Fruit fly (Drosophila melanogaster) whole organism, embryonic: ENCODE data around the gene pyx.

Source experiments
- B-H2 ChIP-seq: fragments of 200-800 bp; sonication (Bioruptor generic); optimal IDR thresholded peaks from 2 replicates; lab custom pipeline; 2018; ENCODE audit warnings: missing biosample characterization, mild to moderate bottlenecking, missing genetic modification characterization
- BtbVII ChIP-seq: fragments of 200-800 bp; sonication (Bioruptor generic); optimal IDR thresholded peaks from 3 replicates; lab custom pipeline; 2017; ENCODE audit warnings: missing biosample characterization, mild to moderate bottlenecking, missing genetic modification characterization
- CG12299 ChIP-seq: fragments of 200-800 bp; sonication (Bioruptor generic); optimal IDR thresholded peaks from 2 replicates; lab custom pipeline; 2018; ENCODE audit warnings: missing biosample characterization, mild to moderate bottlenecking, missing genetic modification characterization
- CG13287 ChIP-seq: fragments of 200-800 bp; sonication (Bioruptor generic); IDR thresholded peaks from 2 replicates; pipeline ENCODE4 v1.3.6; 2022; ENCODE audit warnings: missing biosample characterization, missing genetic modification characterization; ENCODE audit not compliant: partially characterized antibody
- CG15479 ChIP-seq: fragments of 200-800 bp; sonication (Bioruptor generic); optimal IDR thresholded peaks from 3 replicates; lab custom pipeline; 2019; ENCODE audit warnings: missing biosample characterization, mild to moderate bottlenecking, missing genetic modification characterization, moderate library complexity
- CG17802 ChIP-seq: fragments of 200-800 bp; sonication (Bioruptor generic); optimal IDR thresholded peaks from 2 replicates; lab custom pipeline; 2018; ENCODE audit warnings: missing biosample characterization, mild to moderate bottlenecking, missing genetic modification characterization, moderate library complexity
- CG2116 ChIP-seq: fragments of 200-800 bp; sonication (Bioruptor generic); optimal IDR thresholded peaks from 3 replicates; lab custom pipeline; 2018; ENCODE audit warnings: missing biosample characterization, mild to moderate bottlenecking, missing genetic modification characterization
- CG2199 ChIP-seq: fragments of 200-800 bp; sonication (Bioruptor generic); IDR thresholded peaks from 3 replicates; pipeline ENCODE4 v1.3.6; 2022; ENCODE audit warnings: missing biosample characterization, missing genetic modification characterization
- CG2875 ChIP-seq: fragments of 200-800 bp; sonication (Bioruptor generic); optimal IDR thresholded peaks from 2 replicates; lab custom pipeline; 2017; ENCODE audit warnings: missing biosample characterization, mild to moderate bottlenecking, missing genetic modification characterization, missing genetic modification reagents
- CG31365 ChIP-seq: fragments of 200-800 bp; sonication (Bioruptor generic); optimal IDR thresholded peaks from 2 replicates; lab custom pipeline; 2018; ENCODE audit warnings: missing biosample characterization, mild to moderate bottlenecking, missing genetic modification characterization
- CG32767 ChIP-seq: fragments of 200-800 bp; sonication (Bioruptor generic); IDR thresholded peaks from 2 replicates; pipeline ENCODE4 v1.3.6; 2022; ENCODE audit warnings: missing biosample characterization, missing genetic modification characterization
- CG34376 ChIP-seq: fragments of 200-800 bp; sonication (Bioruptor generic); optimal IDR thresholded peaks from 2 replicates; lab custom pipeline; 2018; ENCODE audit warnings: missing biosample characterization, mild to moderate bottlenecking, missing genetic modification characterization
- CG7357 ChIP-seq: fragments of 200-800 bp; sonication (Bioruptor generic); IDR thresholded peaks from 3 replicates; pipeline ENCODE4 v1.3.6; 2022; ENCODE audit warnings: missing biosample characterization, missing genetic modification characterization
- Camta ChIP-seq: fragments of 200-800 bp; sonication (Bioruptor generic); optimal IDR thresholded peaks from 2 replicates; lab custom pipeline; 2016; ENCODE audit warnings: missing biosample characterization, missing genetic modification characterization
- CrebB ChIP-seq: fragments of 200-800 bp; sonication (Bioruptor generic); optimal IDR thresholded peaks from 3 replicates; lab custom pipeline; 2018; ENCODE audit warnings: missing biosample characterization, mild to moderate bottlenecking, missing genetic modification characterization
- GATAe ChIP-seq: fragments of 200-800 bp; sonication (Bioruptor generic); conservative IDR thresholded peaks from 2 replicates; pipeline ENCODE4 v1.3.6; 2022; ENCODE audit warnings: missing biosample characterization, missing genetic modification characterization
- Gug ChIP-seq: fragments of 200-800 bp; sonication (Bioruptor generic); IDR thresholded peaks from 4 replicates; pipeline ENCODE4 v1.3.6; 2022; ENCODE audit warnings: missing biosample characterization, missing genetic modification characterization
- HLH4C ChIP-seq: fragments of 200-800 bp; sonication (Bioruptor generic); IDR thresholded peaks from 3 replicates; pipeline ENCODE4 v1.3.6; 2022; ENCODE audit warnings: missing biosample characterization, missing genetic modification characterization; ENCODE audit not compliant: partially characterized antibody
- Nf-YA ChIP-seq: fragments of 200-800 bp; sonication (Bioruptor generic); IDR thresholded peaks from 2 replicates; pipeline ENCODE4 v1.3.6; 2022; ENCODE audit warnings: missing biosample characterization, missing genetic modification characterization
- Pdp1 ChIP-seq, 2 experiments: fragments of 200-800 bp; sonication (Bioruptor generic); optimal IDR thresholded peaks; 3 replicates each; lab custom pipeline; 2016; ENCODE audit warnings: missing biosample characterization in 2 of 2, missing genetic modification characterization in 2 of 2, mild to moderate bottlenecking in 1 of 2, moderate library complexity in 1 of 2
- chinmo ChIP-seq: fragments of 200-800 bp; sonication (Bioruptor generic); IDR thresholded peaks from 4 replicates; pipeline ENCODE4 v1.3.6; 2022; ENCODE audit warnings: missing biosample characterization, missing genetic modification characterization; ENCODE audit not compliant: partially characterized antibody
- corto ChIP-seq: fragments of 200-800 bp; sonication (Bioruptor generic); optimal IDR thresholded peaks from 2 replicates; lab custom pipeline; 2016; ENCODE audit warnings: missing biosample characterization, mild to moderate bottlenecking, missing genetic modification characterization, moderate library complexity
- dan ChIP-seq: fragments of 200-800 bp; sonication (Bioruptor generic); IDR thresholded peaks from 2 replicates; pipeline ENCODE4 v1.3.6; 2022; ENCODE audit warnings: missing biosample characterization, missing genetic modification characterization
- hkb ChIP-seq, 2 experiments: fragments of 200-800 bp in 1 of 2; fragments of >200 bp in 1 of 2; sonication (Bioruptor generic) in 1 of 2; IDR thresholded peaks in 1 of 2; optimal IDR thresholded peaks in 1 of 2; 2 replicates each; pipeline versions ENCODE4 v1.3.6 to Lab custom; 2017 to 2022; ENCODE audit warnings: missing biosample characterization in 1 of 2, missing genetic modification characterization in 1 of 2
- lbe ChIP-seq: fragments of 200-800 bp; sonication (Bioruptor generic); optimal IDR thresholded peaks from 2 replicates; lab custom pipeline; 2016; ENCODE audit warnings: missing biosample characterization, mild to moderate bottlenecking, missing genetic modification characterization
- lmd ChIP-seq: fragments of 200-800 bp; sonication (Bioruptor generic); IDR thresholded peaks from 2 replicates; pipeline ENCODE4 v1.3.6; 2022; ENCODE audit warnings: missing biosample characterization, missing genetic modification characterization
- org-1 ChIP-seq: fragments of 200-800 bp; sonication (Bioruptor generic); optimal IDR thresholded peaks from 2 replicates; lab custom pipeline; 2017; ENCODE audit warnings: missing biosample characterization, missing genetic modification characterization
- p53 ChIP-seq: fragments of 200-800 bp; sonication (Bioruptor generic); optimal IDR thresholded peaks from 2 replicates; lab custom pipeline; 2016; ENCODE audit warnings: missing biosample characterization, missing genetic modification characterization
- pfk ChIP-seq: fragments of 200-800 bp; sonication (Bioruptor generic); optimal IDR thresholded peaks from 2 replicates; lab custom pipeline; 2018; ENCODE audit warnings: missing biosample characterization, mild to moderate bottlenecking, missing genetic modification characterization, moderate library complexity
- slp2 ChIP-seq: fragments of 200-800 bp; sonication (Bioruptor generic); optimal IDR thresholded peaks from 2 replicates; lab custom pipeline; 2016; ENCODE audit warnings: missing biosample characterization, missing genetic modification characterization
- sqz ChIP-seq: fragments of 200-800 bp; sonication (Bioruptor generic); optimal IDR thresholded peaks from 3 replicates; lab custom pipeline; 2018; ENCODE audit warnings: missing biosample characterization, mild to moderate bottlenecking, missing genetic modification characterization
- vvl ChIP-seq: fragments of 200-800 bp; sonication (Bioruptor generic); IDR thresholded peaks from 2 replicates; pipeline ENCODE4 v1.3.6; 2022; ENCODE audit warnings: missing biosample characterization, missing genetic modification characterization
- z ChIP-seq: fragments of 200-800 bp; sonication (Bioruptor generic); IDR thresholded peaks from 3 replicates; pipeline ENCODE4 v1.3.6; 2022; ENCODE audit warnings: missing biosample characterization, missing genetic modification characterization

Gene pyx

dm6 chr3L:232267-232666 is 9.4 kb upstream of the pyx start, which contains the start of gene CG34454:
TSS of gene CG34454 (minus strand) at chr3L:232350.
- no peak for TF ChIP-seq CG7357 (GFP tag; lab: Robert Waterston, UW)
- TF ChIP-seq CG17802 = no peak
- no peak for TF ChIP-seq sqz (GFP tag; lab: Kevin White, UChicago)
- no peak for TF ChIP-seq B-H2 (GFP tag; lab: Kevin White, UChicago)
- TF ChIP-seq lmd = no peak
- TF ChIP-seq CG31365 (tag; lab: Kevin White, UChicago) = no peak
- no peak for TF ChIP-seq org-1 (GFP tag; lab: Kevin White, UChicago)
- TF ChIP-seq dan (GFP tag; lab: Robert Waterston, UW) = no peak
- TF ChIP-seq Gug = no peak

DNA sequence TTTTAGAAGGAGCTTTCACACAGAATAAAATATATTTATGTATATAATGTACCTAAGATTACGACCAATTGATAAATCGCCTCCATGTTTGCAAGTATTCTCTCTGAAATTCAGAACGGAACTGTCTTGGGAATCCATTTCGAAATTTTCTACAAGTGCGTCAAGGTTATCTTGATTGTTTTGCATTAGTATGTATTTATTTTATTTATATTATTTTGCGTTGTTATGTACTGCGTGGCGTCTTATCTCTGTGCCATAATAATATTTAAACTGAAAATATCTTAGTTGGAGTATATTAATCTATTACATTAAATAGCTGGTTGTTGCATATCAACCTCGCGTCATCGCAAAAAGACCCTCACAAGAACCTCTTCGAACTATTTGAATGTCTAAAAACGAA is 8.6 kb upstream of the pyx start, which contains the start of gene CG42846:
CG42846 (minus strand) TSS at position 101 of the 400 bp plus-strand sequence.
- TF ChIP-seq lbe = peak; percentile 18
- TF ChIP-seq CG34376 (GFP tag; lab: Kevin White, UChicago) = peak; percentile 12
- TF ChIP-seq CG13287 (GFP tag; lab: Robert Waterston, UW) = no peak

DNA sequence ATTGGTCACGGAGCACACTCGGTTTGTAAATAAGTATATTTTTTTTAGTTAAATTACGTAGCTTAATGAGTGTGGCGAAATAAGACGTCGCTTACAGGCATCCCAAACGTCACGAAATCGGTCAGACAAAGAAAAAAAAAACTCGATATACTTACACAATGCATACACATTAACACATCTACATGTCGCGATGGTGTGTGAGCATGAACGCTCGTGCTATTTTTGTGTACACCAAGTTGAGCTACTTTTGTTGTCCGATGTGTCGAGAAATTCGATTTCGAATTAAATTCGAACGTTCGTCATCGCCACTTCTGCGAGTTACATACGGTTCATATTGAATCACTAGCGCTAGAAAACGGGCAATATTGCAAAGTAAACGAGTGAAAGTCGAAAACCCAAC is 2.3 kb upstream of the pyx start:
- TF ChIP-seq slp2 (GFP tag; lab: Kevin White, UChicago) (no peak), vvl (peak; percentile 36; the same call in 1 of the 2 replicates), CrebB (tag; lab: Kevin White, UChicago) (no peak), chinmo (GFP tag; lab: Robert Waterston, UW) (peak; percentile 44; the same call in 1 of the 4 replicates), CG12299 (tag; lab: Kevin White, UChicago) (peak; percentile 13), Nf-YA (GFP tag; lab: Robert Waterston, UW) (0 out of 2 replicates have a peak, but pooled peaks have one; percentile 33), HLH4C (GFP tag; lab: Robert Waterston, UW) (no peak), hkb (optimal IDR thresholded peaks at IDR 0.05; lab: Kevin White, UChicago) (no peak), hkb (GFP tag; IDR thresholded peaks at IDR 0.05; lab: Robert Waterston, UW) (0 out of 2 replicates have a peak, but pooled peaks have one; percentile 12), CG32767 (GFP tag; lab: Robert Waterston, UW) (peak; percentile 92), CG2116 (peak; percentile 0), sqz (GFP tag; lab: Kevin White, UChicago) (peak; percentile 87), z (peak; percentile 83), pfk (GFP tag; lab: Kevin White, UChicago) (no peak), CG2875 (GFP tag; lab: Kevin White, UChicago) (no peak), Camta (no peak), BtbVII (peak; percentile 12), CG2199 (peak; percentile 58; the same call in 1 of the 3 replicates), Pdp1 (GFP tag; optimal IDR thresholded peaks at IDR 0.05; lab: Kevin White, UChicago) (peak in 1 of 2 experiments; percentile 91), corto (GFP tag; lab: Kevin White, UChicago) (peak; percentile 12), CG15479 (GFP tag; lab: Kevin White, UChicago) (peak; percentile 26), p53 (peak; percentile 69), GATAe (GFP tag; lab: Robert Waterston, UW) (no peak)
